Worm (Caenorhabditis elegans) whole organism, mixed stage, embryonic: ENCODE measurements around the gene gei-1.
A peak's percentile ranks its signal among the peaks of the same experiment; 100 is the strongest.

Experiments
- M03D4.4 ChIP-seq: sonication (generic microtip); optimal IDR thresholded peaks from 2 replicates; lab custom pipeline; 2017; ENCODE audit warnings: mild to moderate bottlenecking, missing genetic modification characterization, missing compliant biosample characterization
- bed-3 ChIP-seq: fragments of 200-800 bp; sonication (Bioruptor generic); optimal IDR thresholded peaks from 3 replicates; lab custom pipeline; 2018; ENCODE audit warnings: mild to moderate bottlenecking, missing genetic modification characterization, moderate library complexity, missing compliant biosample characterization
- blmp-1 ChIP-seq: fragments of 150-350 bp; optimal IDR thresholded peaks from 2 replicates; lab custom pipeline; 2014; ENCODE audit warnings: missing biosample characterization, missing genetic modification characterization
- ceh-43 ChIP-seq: fragments of 200-800 bp; sonication (Bioruptor generic); optimal IDR thresholded peaks from 2 replicates; lab custom pipeline; 2018; ENCODE audit warnings: mild to moderate bottlenecking, missing genetic modification characterization, moderate library complexity, missing compliant biosample characterization
- ceh-83 ChIP-seq: fragments of 200-800 bp; sonication (Bioruptor generic); optimal IDR thresholded peaks from 2 replicates; lab custom pipeline; 2018; ENCODE audit warnings: mild to moderate bottlenecking, missing genetic modification characterization, missing compliant biosample characterization
- ces-1 ChIP-seq: fragments of 150-350 bp; optimal IDR thresholded peaks from 2 replicates; lab custom pipeline; 2014; ENCODE audit warnings: missing biosample characterization, missing genetic modification reagents, missing genetic modification characterization
- cnd-1 ChIP-seq: fragments of 200-800 bp; sonication (Bioruptor generic); optimal IDR thresholded peaks from 2 replicates; lab custom pipeline; 2018; ENCODE audit warnings: mild to moderate bottlenecking, missing genetic modification characterization, missing compliant biosample characterization
- drap-1 ChIP-seq: fragments of 200-800 bp; sonication (Bioruptor generic); optimal IDR thresholded peaks from 3 replicates; lab custom pipeline; 2018; ENCODE audit warnings: mild to moderate bottlenecking, missing genetic modification characterization, missing compliant biosample characterization
- elt-3 ChIP-seq: fragments of 150-350 bp; optimal IDR thresholded peaks from 2 replicates; lab custom pipeline; 2014; ENCODE audit warnings: missing biosample characterization, missing genetic modification characterization
- flh-1 ChIP-seq: fragments of 200-800 bp; sonication (Bioruptor generic); optimal IDR thresholded peaks from 2 replicates; lab custom pipeline; 2018; ENCODE audit warnings: mild to moderate bottlenecking, missing genetic modification characterization, moderate library complexity, missing compliant biosample characterization
- ham-2 ChIP-seq: fragments of 200-800 bp; sonication (Bioruptor generic); optimal IDR thresholded peaks from 2 replicates; lab custom pipeline; 2018; ENCODE audit warnings: mild to moderate bottlenecking, missing genetic modification characterization, missing compliant biosample characterization
- hlh-1 ChIP-seq: fragments of 150-350 bp; optimal IDR thresholded peaks from 2 replicates; lab custom pipeline; 2014; ENCODE audit warnings: missing biosample characterization, missing genetic modification reagents, missing genetic modification characterization
- lin-13 ChIP-seq: fragments of 150-350 bp; optimal IDR thresholded peaks from 2 replicates; lab custom pipeline; 2014; ENCODE audit warnings: missing biosample characterization, missing genetic modification characterization
- lin-32 ChIP-seq: fragments of 200-800 bp; sonication (Bioruptor generic); optimal IDR thresholded peaks from 2 replicates; lab custom pipeline; 2018; ENCODE audit warnings: mild to moderate bottlenecking, missing genetic modification characterization, missing compliant biosample characterization
- mab-5 ChIP-seq: fragments of 150-350 bp; optimal IDR thresholded peaks from 2 replicates; lab custom pipeline; 2014; ENCODE audit warnings: missing biosample characterization, missing genetic modification characterization
- mep-1 ChIP-seq: fragments of 150-350 bp; optimal IDR thresholded peaks from 2 replicates; lab custom pipeline; 2017; ENCODE audit warnings: missing biosample characterization, missing genetic modification reagents, missing genetic modification characterization, inconsistent platforms
- mls-2 ChIP-seq: sonication (generic microtip); optimal IDR thresholded peaks from 2 replicates; lab custom pipeline; 2016; ENCODE audit warnings: mild to moderate bottlenecking, missing genetic modification characterization, moderate library complexity, missing compliant biosample characterization
- nhr-12 ChIP-seq: fragments of 150-350 bp; optimal IDR thresholded peaks from 2 replicates; lab custom pipeline; 2014; ENCODE audit warnings: missing biosample characterization, missing genetic modification characterization
- nhr-2 ChIP-seq: fragments of 150-350 bp; optimal IDR thresholded peaks from 2 replicates; lab custom pipeline; 2014; ENCODE audit warnings: missing biosample characterization, missing genetic modification characterization
- nhr-237 ChIP-seq: fragments of 150-350 bp; optimal IDR thresholded peaks from 2 replicates; lab custom pipeline; 2014; ENCODE audit warnings: missing biosample characterization, missing genetic modification characterization
- nhr-28 ChIP-seq: fragments of 150-350 bp; optimal IDR thresholded peaks from 2 replicates; lab custom pipeline; 2014; ENCODE audit warnings: missing biosample characterization, missing genetic modification characterization
- nhr-76 ChIP-seq: sonication (generic microtip); optimal IDR thresholded peaks from 2 replicates; lab custom pipeline; 2017; ENCODE audit warnings: missing biosample characterization, missing genetic modification characterization
- pha-4 ChIP-seq: fragments of 150-350 bp; optimal IDR thresholded peaks from 2 replicates; lab custom pipeline; 2018; ENCODE audit warnings: missing biosample characterization, missing genetic modification reagents, missing genetic modification characterization
- sem-2 ChIP-seq: fragments of 200-800 bp; sonication (Bioruptor generic); optimal IDR thresholded peaks from 2 replicates; lab custom pipeline; 2018; ENCODE audit warnings: mild to moderate bottlenecking, missing genetic modification characterization, missing compliant biosample characterization
- snpc-4 ChIP-seq: fragments of 150-350 bp; optimal IDR thresholded peaks from 2 replicates; lab custom pipeline; 2014; ENCODE audit warnings: missing biosample characterization, missing genetic modification characterization
- sptf-1 ChIP-seq: sonication (generic microtip); optimal IDR thresholded peaks from 2 replicates; lab custom pipeline; 2017; ENCODE audit warnings: mild to moderate bottlenecking, missing genetic modification characterization, moderate library complexity, missing compliant biosample characterization
- tbx-8 ChIP-seq: fragments of 200-800 bp; sonication (Bioruptor generic); optimal IDR thresholded peaks from 2 replicates; lab custom pipeline; 2018; ENCODE audit warnings: mild to moderate bottlenecking, missing genetic modification characterization, moderate library complexity, missing compliant biosample characterization
- unc-120 ChIP-seq: sonication (generic microtip); optimal IDR thresholded peaks from 2 replicates; lab custom pipeline; 2017; ENCODE audit warnings: missing genetic modification characterization, missing compliant biosample characterization; ENCODE audit not compliant: poor library complexity, severe bottlenecking
- unc-39 ChIP-seq: fragments of 150-350 bp; optimal IDR thresholded peaks from 2 replicates; lab custom pipeline; 2014; ENCODE audit warnings: missing biosample characterization, missing genetic modification characterization
- unc-62 ChIP-seq: fragments of 150-350 bp; optimal IDR thresholded peaks from 2 replicates; lab custom pipeline; 2014; ENCODE audit warnings: missing biosample characterization, missing genetic modification reagents, missing genetic modification characterization
- zip-8 ChIP-seq: fragments of 150-350 bp; optimal IDR thresholded peaks from 2 replicates; lab custom pipeline; 2014; ENCODE audit warnings: missing biosample characterization, missing genetic modification characterization
- ztf-11 ChIP-seq: fragments of 150-350 bp; optimal IDR thresholded peaks from 2 replicates; lab custom pipeline; 2014; ENCODE audit warnings: missing biosample characterization, missing genetic modification characterization

gei-1 gene

ce11 chrIII:3370770-3371169 is 26.1 kb downstream of the gei-1 start:
- no peak for TF ChIP-seq drap-1 (GFP tag; lab: Kevin White, UChicago)
- TF ChIP-seq nhr-2 = no peak
- TF ChIP-seq sem-2 (GFP tag; lab: Kevin White, UChicago) = no peak
- TF ChIP-seq nhr-76 (tag; lab: Kevin White, UChicago) = no peak
- no peak for TF ChIP-seq nhr-12 (tag; lab: Kevin White, UChicago)
- no peak for TF ChIP-seq unc-39 (tag; lab: Kevin White, UChicago)
- no peak for TF ChIP-seq nhr-28 (tag; lab: Kevin White, UChicago)
- no peak for TF ChIP-seq ceh-83
- no peak for TF ChIP-seq ham-2 (GFP tag; lab: Kevin White, UChicago)
- no peak for TF ChIP-seq elt-3
- no peak for TF ChIP-seq bed-3
- no peak for TF ChIP-seq snpc-4 (tag; lab: Kevin White, UChicago)
- TF ChIP-seq pha-4 (tag; lab: Kevin White, UChicago) = no peak
- no peak for TF ChIP-seq unc-120 (tag; lab: Kevin White, UChicago)
- TF ChIP-seq ztf-11 (tag; lab: Kevin White, UChicago) = no peak

DNA sequence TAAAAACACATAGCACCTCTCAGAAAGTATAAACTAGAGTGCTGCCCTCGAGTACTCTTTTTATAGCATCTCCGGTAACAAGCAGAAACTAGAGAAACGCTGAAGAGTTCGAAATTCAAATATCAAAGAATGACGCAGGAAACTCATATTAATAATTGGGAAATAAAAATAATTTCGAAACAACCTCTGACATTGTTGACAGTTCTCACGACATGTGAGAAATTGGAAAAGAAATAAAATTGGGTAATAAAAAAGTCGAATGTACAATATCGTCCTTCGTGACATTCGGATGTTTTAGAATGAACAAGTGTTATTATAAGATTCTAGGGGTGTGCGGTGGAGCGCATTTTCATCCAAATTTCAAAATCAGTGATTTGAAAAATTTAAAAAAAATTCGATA is 27.6 kb downstream of the gei-1 start:
- TF ChIP-seq zip-8 (no peak), lin-32 (GFP tag; lab: Kevin White, UChicago) (no peak), ces-1 (no peak), nhr-237 (tag; lab: Kevin White, UChicago) (no peak), lin-13 (no peak), unc-120 (tag; lab: Kevin White, UChicago) (no peak), snpc-4 (tag; lab: Kevin White, UChicago) (no peak), hlh-1 (tag; lab: Kevin White, UChicago) (no peak), mep-1 (tag; lab: Kevin White, UChicago) (no peak), mab-5 (tag; lab: Kevin White, UChicago) (no peak), sptf-1 (tag; lab: Kevin White, UChicago) (no peak), M03D4.4 (tag; lab: Kevin White, UChicago) (no peak), drap-1 (GFP tag; lab: Kevin White, UChicago) (no peak), nhr-2 (no peak), pha-4 (tag; lab: Kevin White, UChicago) (no peak), bed-3 (no peak)

- TF ChIP-seq nhr-76 (tag; lab: Kevin White, UChicago) = no peak
- TF ChIP-seq zip-8 = peak; percentile 100
Observed at ce11 chrIII:3377134-3377533, 32.5 kb downstream of the gei-1 start.

- TF ChIP-seq blmp-1 (tag; lab: Kevin White, UChicago) = no peak
Observed at ce11 chrIII:3377700-3378099, 33.0 kb downstream of the gei-1 start.

DNA sequence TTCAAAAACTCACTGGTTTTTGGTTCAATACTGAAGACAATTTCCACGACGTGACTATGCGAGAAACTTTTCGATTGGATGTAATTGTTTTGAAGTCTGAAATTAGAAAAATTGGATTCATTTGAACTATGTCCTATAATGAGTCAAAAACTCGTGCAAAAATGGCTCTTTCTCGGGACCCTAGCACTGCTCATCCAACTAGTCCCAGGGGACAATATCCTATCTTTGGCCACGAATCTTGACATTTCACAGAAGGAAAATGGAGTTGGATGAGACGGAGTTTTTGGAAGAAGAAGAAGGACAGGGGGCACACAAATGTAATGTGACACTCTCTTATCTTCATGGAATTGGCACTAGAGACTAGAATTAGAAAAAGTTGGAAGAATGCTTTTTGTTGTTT is 37.2 kb downstream of the gei-1 start:
- TF ChIP-seq sem-2 (GFP tag; lab: Kevin White, UChicago) = no peak

ce11 chrIII:3382465-3382864 is 37.8 kb downstream of the gei-1 start:
- TF ChIP-seq flh-1 (no peak), lin-13 (no peak), nhr-2 (no peak), nhr-237 (tag; lab: Kevin White, UChicago) (no peak), hlh-1 (tag; lab: Kevin White, UChicago) (no peak), drap-1 (GFP tag; lab: Kevin White, UChicago) (no peak), nhr-28 (tag; lab: Kevin White, UChicago) (no peak), mab-5 (tag; lab: Kevin White, UChicago) (no peak), ces-1 (no peak), bed-3 (no peak), zip-8 (no peak)

ce11 chrIII:3389426-3390020 is 44.9 kb downstream of the gei-1 start, which contains the start of the genes elmd-1 and hecw-1:
Gene elmd-1, plus strand, starts transcription at chrIII:3389919.
Gene hecw-1, minus strand, starts transcription at chrIII:3389970.
- TF ChIP-seq drap-1 (GFP tag; lab: Kevin White, UChicago) (peak; percentile 57), nhr-28 (tag; lab: Kevin White, UChicago) (no peak), tbx-8 (GFP tag; lab: Kevin White, UChicago) (no peak), unc-62 (GFP tag; lab: Kevin White, UChicago) (peak; percentile 48), cnd-1 (peak; percentile 43), ceh-43 (no peak), sptf-1 (tag; lab: Kevin White, UChicago) (peak; percentile 13), unc-120 (tag; lab: Kevin White, UChicago) (peak; percentile 49), sem-2 (GFP tag; lab: Kevin White, UChicago) (peak; percentile 39), mls-2 (peak; percentile 34)
